Worm (Caenorhabditis elegans): ENCODE data around the gene C31E10.6.

C31E10.6 gene

DNA sequence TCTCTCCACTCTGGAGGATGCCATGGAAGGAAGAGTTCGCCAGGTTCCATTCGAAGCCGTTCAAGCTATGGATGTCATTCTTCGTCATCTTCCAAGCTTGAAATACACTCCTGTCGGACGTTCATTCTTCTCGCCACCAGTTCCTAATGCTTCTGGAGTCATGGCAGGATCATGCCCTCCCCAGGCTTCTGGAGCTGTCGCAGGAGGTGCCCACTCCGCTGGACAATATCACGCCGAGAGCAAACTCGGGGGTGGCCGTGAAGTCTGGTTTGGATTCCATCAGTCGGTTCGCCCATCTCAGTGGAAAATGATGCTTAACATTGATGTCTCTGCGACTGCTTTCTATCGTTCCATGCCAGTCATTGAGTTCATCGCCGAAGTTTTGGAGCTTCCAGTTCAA is 43.8 kb upstream of the C31E10.6 start:
- TF ChIP-seq ztf-11 (tag; optimal IDR thresholded peaks at IDR 0.05) (no peak), nhr-23 (tag; optimal IDR thresholded peaks at IDR 0.05) (no peak), ZK546.5 (tag; optimal IDR thresholded peaks at IDR 0.05) (no peak), fos-1 (tag; optimal IDR thresholded peaks at IDR 0.05) (no peak), nfya-1 (tag; optimal IDR thresholded peaks at IDR 0.05; ENCODE audit: insufficient read depth) (no peak), jun-1 (tag; optimal IDR thresholded peaks at IDR 0.05) (no peak), nhr-67 (tag; optimal IDR thresholded peaks at IDR 0.05) (no peak), lsy-12 (tag; optimal IDR thresholded peaks at IDR 0.05) (no peak), egl-5 (tag; optimal IDR thresholded peaks at IDR 0.05) (no peak), nhr-12 (tag; optimal IDR thresholded peaks at IDR 0.05) (no peak), unc-62 (GFP tag; optimal IDR thresholded peaks at IDR 0.05) (no peak), nhr-76 (tag; optimal IDR thresholded peaks at IDR 0.05) (no peak), unc-39 (tag; optimal IDR thresholded peaks at IDR 0.05) (no peak), elt-1 (tag; optimal IDR thresholded peaks at IDR 0.05) (no peak), nhr-28 (tag; optimal IDR thresholded peaks at IDR 0.05) (no peak), hmg-11 (tag; optimal IDR thresholded peaks at IDR 0.05) (no peak)

DNA sequence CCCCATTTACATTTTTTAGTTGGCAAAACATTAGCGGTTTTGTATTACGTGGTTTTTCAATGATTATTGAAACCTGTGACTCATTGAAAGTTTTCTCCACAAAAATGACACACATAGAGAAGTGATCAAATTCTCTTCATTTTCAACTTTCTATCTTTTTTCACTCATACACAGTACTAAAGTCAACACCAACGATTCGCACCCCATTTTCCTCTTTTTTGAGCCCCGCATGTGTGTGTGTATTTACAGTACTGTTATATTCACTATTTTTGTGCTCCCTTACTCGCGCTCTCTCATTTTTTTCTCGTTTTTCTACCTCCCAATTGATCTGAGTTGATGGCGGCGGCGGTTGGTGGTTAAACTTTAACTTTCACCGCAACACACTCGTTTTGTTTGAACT is 37.7 kb upstream of the C31E10.6 start:
- TF ChIP-seq skn-1 (tag; optimal IDR thresholded peaks at IDR 0.05): no peak
- peak; percentile 90 for TF ChIP-seq pha-4 (tag; optimal IDR thresholded peaks at IDR 0.05)

DNA sequence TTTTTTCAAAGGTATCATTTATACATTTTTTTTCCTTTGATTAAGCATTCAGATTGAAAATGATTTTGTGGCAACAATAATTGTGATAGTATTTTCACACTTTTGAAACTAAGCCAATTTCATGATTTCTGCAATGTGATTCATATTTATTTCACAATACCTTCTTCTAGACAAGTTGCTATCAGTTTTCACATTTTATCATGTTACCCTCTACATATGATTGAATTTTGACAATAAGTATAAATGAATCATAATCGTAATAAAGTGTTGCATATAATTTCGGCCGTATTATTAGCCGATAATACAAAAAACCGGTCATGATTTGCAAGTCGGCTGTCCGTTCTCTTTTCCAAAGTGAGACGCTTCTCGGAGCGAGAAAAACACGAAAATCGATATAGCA is 36.8 kb upstream of the C31E10.6 start:
- TF ChIP-seq R02D3.7 (tag; optimal IDR thresholded peaks at IDR 0.05): no peak
- TF ChIP-seq jun-1 (tag; optimal IDR thresholded peaks at IDR 0.05): no peak
- TF ChIP-seq hmg-11 (tag; optimal IDR thresholded peaks at IDR 0.05): no peak
- peak; percentile 54 for TF ChIP-seq pqm-1 (tag; optimal IDR thresholded peaks at IDR 0.05)
- TF ChIP-seq nfya-1 (tag; optimal IDR thresholded peaks at IDR 0.05; ENCODE audit: insufficient read depth): no peak
- no peak for TF ChIP-seq egl-27 (tag; optimal IDR thresholded peaks at IDR 0.05)
- no peak for TF ChIP-seq nhr-25 (tag; optimal IDR thresholded peaks at IDR 0.05)
- TF ChIP-seq elt-2 (tag; optimal IDR thresholded peaks at IDR 0.05): peak; percentile 44
- TF ChIP-seq nhr-77 (tag; optimal IDR thresholded peaks at IDR 0.05): no peak
- TF ChIP-seq nhr-43 (tag; optimal IDR thresholded peaks at IDR 0.05; ENCODE audit: poor library complexity, severe bottlenecking): no peak
- no peak for TF ChIP-seq nhr-12 (tag; optimal IDR thresholded peaks at IDR 0.05)
- TF ChIP-seq mdl-1 (tag; optimal IDR thresholded peaks at IDR 0.05): no peak
- TF ChIP-seq lin-15B (tag; optimal IDR thresholded peaks at IDR 0.05): no peak
- TF ChIP-seq elt-3 (tag; optimal IDR thresholded peaks at IDR 0.05): no peak

- peak; percentile 57 for TF ChIP-seq pha-4 (tag; optimal IDR thresholded peaks at IDR 0.05)
- no peak for TF ChIP-seq lin-15B (tag; optimal IDR thresholded peaks at IDR 0.05)
Observed at ce11 chrX:13959849-13960248, 36.3 kb upstream of the C31E10.6 start, which contains the start of gene syx-2. Gene syx-2 (plus strand): TSS chrX:13960149.

DNA sequence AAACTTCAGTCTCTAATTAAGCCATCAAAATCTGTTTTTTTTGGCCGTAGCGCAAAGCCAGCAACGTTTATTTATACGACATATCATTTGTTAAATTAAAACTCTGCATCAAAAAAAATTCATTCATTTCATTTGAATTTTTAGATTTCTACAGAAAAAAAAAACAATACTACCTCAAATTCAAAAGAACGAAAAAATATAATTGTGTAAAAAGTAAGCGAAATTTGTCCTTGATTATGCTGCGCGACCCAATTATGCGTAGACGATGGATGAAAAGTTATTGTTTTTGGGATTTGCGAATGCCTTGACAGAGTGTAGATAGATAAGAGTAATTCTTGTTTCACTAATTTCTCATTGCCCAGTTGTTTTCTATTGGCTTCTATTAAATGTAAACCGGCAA is 32.9 kb upstream of the C31E10.6 start, which contains the start of gene F48F7.3:
TSS of gene F48F7.3 (plus strand) at position 301 of the 400 bp plus-strand sequence.
- no peak for TF ChIP-seq mml-1 (tag; optimal IDR thresholded peaks at IDR 0.05)
- no peak for TF ChIP-seq daf-12 (tag; optimal IDR thresholded peaks at IDR 0.05)
- TF ChIP-seq nhr-67 (tag; optimal IDR thresholded peaks at IDR 0.05): no peak
- TF ChIP-seq ama-1 (optimal IDR thresholded peaks at IDR 0.05): no peak
- TF ChIP-seq nhr-76 (tag; optimal IDR thresholded peaks at IDR 0.05): no peak
- no peak for TF ChIP-seq hmg-11 (tag; optimal IDR thresholded peaks at IDR 0.05)
- no peak for TF ChIP-seq elt-1 (tag; optimal IDR thresholded peaks at IDR 0.05)
- TF ChIP-seq ceh-82 (tag; optimal IDR thresholded peaks at IDR 0.05): no peak
- no peak for TF ChIP-seq nhr-25 (tag; optimal IDR thresholded peaks at IDR 0.05)
- no peak for TF ChIP-seq ceh-9 (tag; optimal IDR thresholded peaks at IDR 0.05)
- TF ChIP-seq nhr-43 (tag; optimal IDR thresholded peaks at IDR 0.05; ENCODE audit: poor library complexity, severe bottlenecking): no peak
- TF ChIP-seq egl-5 (tag; optimal IDR thresholded peaks at IDR 0.05): no peak
- TF ChIP-seq nfya-1 (tag; optimal IDR thresholded peaks at IDR 0.05; ENCODE audit: insufficient read depth): no peak
- no peak for TF ChIP-seq zag-1 (tag; optimal IDR thresholded peaks at IDR 0.05)
- no peak for TF ChIP-seq ZK546.5 (tag; optimal IDR thresholded peaks at IDR 0.05)
- no peak for TF ChIP-seq tbx-2 (tag; optimal IDR thresholded peaks at IDR 0.05)
- no peak for TF ChIP-seq ztf-4 (tag; optimal IDR thresholded peaks at IDR 0.05)
- no peak for TF ChIP-seq elt-3 (tag; optimal IDR thresholded peaks at IDR 0.05)

Data from whole organism, L3 larva.